Worm (Caenorhabditis elegans): Measurements from ENCODE around the gene E01G4.3.

Gene E01G4.3

ce11 chrII:13491254-13491889 lies 22.0 kb upstream of the E01G4.3 start, which contains the start of gene alh-7:
TSS of gene alh-7 (minus strand) at chrII:13491786.
- TF ChIP-seq F39B2.1 (GFP tag; IDR thresholded peaks at IDR 0.05), result no peak
- no peak for TF ChIP-seq nfyb-1 (GFP tag; IDR thresholded peaks at IDR 0.05)
- no peak for TF ChIP-seq K11D2.4 (GFP tag; IDR thresholded peaks at IDR 0.05)
- peak; percentile 62 for TF ChIP-seq F33H1.4 (GFP tag; IDR thresholded peaks at IDR 0.05)
- no peak for TF ChIP-seq ceh-79 (tag; optimal IDR thresholded peaks at IDR 0.05)
- TF ChIP-seq hmg-20 (GFP tag; IDR thresholded peaks at IDR 0.05), result no peak
- TF ChIP-seq lsl-1 (GFP tag; optimal IDR thresholded peaks at IDR 0.05), result peak; percentile 82
- 0 out of 2 replicates have a peak, but pooled peaks have one; percentile 7 for TF ChIP-seq lin-26 (GFP tag; IDR thresholded peaks at IDR 0.05)
- TF ChIP-seq B0261.1 (tag; optimal IDR thresholded peaks at IDR 0.05), result no peak
- TF ChIP-seq zim-3 (tag; optimal IDR thresholded peaks at IDR 0.05), result no peak
- no peak for TF ChIP-seq let-526 (GFP tag; IDR thresholded peaks at IDR 0.05)
- peak; percentile 33 for TF ChIP-seq hrde-1 (tag; optimal IDR thresholded peaks at IDR 0.05; ENCODE audit: borderline replicate concordance)
- peak; percentile 56 for TF ChIP-seq xnd-1 (tag; optimal IDR thresholded peaks at IDR 0.05)
- TF ChIP-seq T07F8.4 (tag; optimal IDR thresholded peaks at IDR 0.05), result no peak
- TF ChIP-seq B0336.3 (GFP tag; IDR thresholded peaks at IDR 0.05), result peak; percentile 44; the same call in 1 of the 2 replicates
- TF ChIP-seq mcd-1 (GFP tag; IDR thresholded peaks at IDR 0.05), result no peak
- TF ChIP-seq ztf-3 (GFP tag; optimal IDR thresholded peaks at IDR 0.05), result no peak
- TF ChIP-seq madf-8 (GFP tag; conservative IDR thresholded peaks at IDR 0.05), result 0 out of 2 replicates have a peak, but pooled peaks have one; percentile 10
- TF ChIP-seq F22D6.2 (tag; optimal IDR thresholded peaks at IDR 0.05), result no peak
- TF ChIP-seq dox-1 (GFP tag; IDR thresholded peaks at IDR 0.05), result no peak
- no peak for TF ChIP-seq pha-4 (tag; optimal IDR thresholded peaks at IDR 0.05)
- peak; percentile 33 for TF ChIP-seq athp-1 (tag; optimal IDR thresholded peaks at IDR 0.05)
- no peak for TF ChIP-seq F49E8.2 (tag; optimal IDR thresholded peaks at IDR 0.05; ENCODE audit: insufficient read depth)
- no peak for TF ChIP-seq K12H6.12 (tag; optimal IDR thresholded peaks at IDR 0.05)
- no peak for TF ChIP-seq madf-6 (GFP tag; IDR thresholded peaks at IDR 0.05)

- TF ChIP-seq madf-6 (GFP tag; IDR thresholded peaks at IDR 0.05) (no peak), lin-26 (GFP tag; IDR thresholded peaks at IDR 0.05) (0 out of 2 replicates have a peak, but pooled peaks have one; percentile 58), zfh-2 (GFP tag; conservative IDR thresholded peaks at IDR 0.05) (peak; percentile 82)
Observed at ce11 chrII:13489896-13490295, 20.5 kb upstream of the E01G4.3 start.

DNA sequence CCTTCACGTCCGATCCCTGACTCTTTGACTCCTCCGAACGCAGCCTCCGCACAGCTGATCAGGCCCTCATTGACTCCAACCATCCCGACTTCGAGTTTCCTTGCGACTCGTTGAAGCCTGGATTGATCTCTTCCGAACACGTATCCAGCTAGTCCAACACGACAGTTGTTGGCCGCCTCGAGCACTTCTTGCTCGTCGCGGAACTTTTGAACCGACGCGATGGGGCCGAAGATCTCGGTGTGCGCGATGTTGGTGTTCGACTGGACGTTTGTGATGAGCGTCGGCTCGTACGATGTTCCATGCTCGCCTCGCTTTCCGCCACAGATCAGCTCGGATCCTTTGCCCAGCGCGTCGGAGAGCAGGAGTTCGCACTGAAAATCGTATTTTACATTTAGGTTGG lies 18.2 kb upstream of the E01G4.3 start:
- no peak for TF ChIP-seq nfyb-1 (GFP tag; IDR thresholded peaks at IDR 0.05)
- no peak for TF ChIP-seq F49E8.2 (tag; optimal IDR thresholded peaks at IDR 0.05; ENCODE audit: insufficient read depth)
- no peak for TF ChIP-seq let-607 (tag; optimal IDR thresholded peaks at IDR 0.05)
- no peak for TF ChIP-seq lsy-27 (tag; optimal IDR thresholded peaks at IDR 0.05; ENCODE audit: borderline replicate concordance, insufficient read depth)
- no peak for TF ChIP-seq ztf-18 (tag; optimal IDR thresholded peaks at IDR 0.05)
- no peak for TF ChIP-seq egl-18 (GFP tag; IDR thresholded peaks at IDR 0.05)
- 0 out of 2 replicates have a peak, but pooled peaks have one; percentile 27 for TF ChIP-seq Y95B8A.8 (GFP tag; IDR thresholded peaks at IDR 0.05)
- no peak for TF ChIP-seq ama-1 (optimal IDR thresholded peaks at IDR 0.05)
- no peak for TF ChIP-seq ama-1 (GFP tag; optimal IDR thresholded peaks at IDR 0.05)
- no peak for TF ChIP-seq ceh-79 (tag; optimal IDR thresholded peaks at IDR 0.05)
- TF ChIP-seq bed-1 (GFP tag; IDR thresholded peaks at IDR 0.05), result 0 out of 2 replicates have a peak, but pooled peaks have one; percentile 29
- TF ChIP-seq C17E4.6 (GFP tag; IDR thresholded peaks at IDR 0.05), result no peak
- no peak for TF ChIP-seq ceh-100 (GFP tag; IDR thresholded peaks at IDR 0.05)
- no peak for TF ChIP-seq dpl-1 (GFP tag; optimal IDR thresholded peaks at IDR 0.05)
- no peak for TF ChIP-seq die-1 (tag; optimal IDR thresholded peaks at IDR 0.05)
- peak; percentile 60; the same call in 1 of the 2 replicates for TF ChIP-seq zfh-2 (GFP tag; conservative IDR thresholded peaks at IDR 0.05)
- TF ChIP-seq F10E7.11 (tag; optimal IDR thresholded peaks at IDR 0.05), result no peak
- peak; percentile 11; the same call in 1 of the 2 replicates for TF ChIP-seq egrh-3 (GFP tag; IDR thresholded peaks at IDR 0.05)
